Fruit fly (Drosophila melanogaster): Measurements from ENCODE around the gene gpp.
A peak's percentile ranks its signal among the peaks of the same experiment; 100 is the strongest.

gpp gene

dm6 chr3R:6396613-6397012, 10.0 kb upstream of the gpp start:
- no peak for TF ChIP-seq noc (tag; optimal IDR thresholded peaks at IDR 0.05)

- peak; percentile 77 for TF ChIP-seq noc (tag; optimal IDR thresholded peaks at IDR 0.05)
Observed at dm6 chr3R:6397611-6398092, 9.0 kb upstream of the gpp start.

- peak; percentile 45 for TF ChIP-seq noc (tag; optimal IDR thresholded peaks at IDR 0.05)
Observed at dm6 chr3R:6399289-6399688, 7.4 kb upstream of the gpp start.

dm6 chr3R:6399752-6400151, 6.9 kb upstream of the gpp start:
- TF ChIP-seq noc (tag; optimal IDR thresholded peaks at IDR 0.05), result no peak

DNA sequence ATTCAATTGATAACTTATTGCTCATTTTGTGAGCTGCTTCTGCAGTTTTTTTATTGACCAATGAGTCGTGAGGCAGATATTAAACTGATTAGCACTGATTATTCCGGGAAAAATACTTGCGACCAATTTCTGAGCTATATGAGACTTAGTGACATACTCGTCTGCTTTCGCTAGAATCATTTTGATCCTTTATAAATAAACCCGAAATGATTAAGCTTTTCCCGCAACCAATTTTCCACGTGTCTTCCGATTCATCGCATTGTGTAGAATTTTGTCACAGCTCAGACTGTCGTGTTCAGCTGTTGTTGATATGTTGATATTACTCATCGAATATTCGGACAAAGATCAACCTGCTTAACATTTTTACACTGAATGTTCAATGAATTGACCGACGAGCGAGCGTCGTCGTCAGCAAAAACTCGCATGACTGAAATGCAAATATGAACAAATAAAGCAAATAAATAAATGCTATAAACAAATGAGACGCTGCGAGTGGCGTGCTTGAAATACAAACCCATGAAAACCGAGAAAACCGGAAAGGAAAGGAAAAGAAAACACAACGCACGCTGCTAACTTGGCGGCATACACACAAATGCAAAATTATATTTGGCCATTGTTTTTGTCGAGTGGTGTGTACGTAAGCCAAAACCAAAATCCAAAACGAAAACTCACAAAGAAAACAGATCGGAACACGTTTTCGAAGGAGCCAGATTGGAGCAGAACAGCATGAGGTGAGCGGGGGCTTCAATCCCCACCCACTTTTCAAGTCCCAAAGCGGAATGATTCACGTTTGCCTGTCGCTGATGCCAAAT, 5.7 kb upstream of the gpp start:
- TF ChIP-seq noc (tag; optimal IDR thresholded peaks at IDR 0.05), result no peak

DNA sequence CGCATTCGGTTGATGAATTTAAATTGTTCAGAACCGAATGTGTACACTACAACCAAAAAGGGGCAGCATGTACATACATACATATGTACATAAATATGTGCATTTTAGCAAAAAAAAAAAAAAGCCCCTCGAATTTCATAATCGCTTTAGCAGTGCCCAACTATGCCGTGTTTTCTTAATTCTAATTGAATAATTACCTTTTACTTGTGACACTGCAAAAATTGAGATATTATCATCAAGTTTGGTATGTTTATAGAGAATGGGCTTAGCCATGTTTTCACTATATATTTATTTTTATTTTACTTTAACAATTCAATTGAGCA, 5.2 kb upstream of the gpp start:
- TF ChIP-seq noc (tag; optimal IDR thresholded peaks at IDR 0.05), result no peak

DNA sequence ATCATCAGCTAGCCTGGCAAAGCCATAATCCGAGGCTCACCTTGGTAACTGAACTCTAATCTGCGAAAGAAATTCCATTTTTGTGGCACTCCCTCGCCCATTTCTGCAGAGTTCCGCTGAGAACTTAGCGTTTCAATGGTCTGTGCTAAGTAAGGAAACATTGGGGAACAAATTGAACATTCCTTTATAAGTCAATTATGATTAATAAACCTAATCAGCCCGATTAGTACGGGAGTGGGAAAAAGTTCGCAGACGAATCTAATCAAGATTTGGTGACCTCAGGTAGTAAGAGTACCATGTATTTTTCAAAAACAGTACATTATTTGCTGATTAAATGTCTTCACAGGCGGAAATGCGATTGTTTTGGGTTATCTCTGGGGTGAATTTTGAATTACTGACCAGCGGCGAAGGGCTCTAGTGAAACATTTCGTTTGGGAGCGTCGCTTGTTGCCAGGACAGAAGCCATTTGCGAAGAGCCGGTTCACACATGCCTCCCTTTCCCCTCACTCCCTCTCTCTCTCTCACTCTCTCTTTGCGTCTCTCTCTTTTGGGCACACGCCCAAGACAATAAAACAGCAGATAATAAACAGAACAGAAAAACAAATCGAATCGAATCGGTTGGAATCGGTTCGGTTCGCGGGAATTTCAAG, 4.0 kb upstream of the gpp start:
- peak; percentile 77 for TF ChIP-seq noc (tag; optimal IDR thresholded peaks at IDR 0.05)

- no peak for TF ChIP-seq noc (tag; optimal IDR thresholded peaks at IDR 0.05)
Observed at dm6 chr3R:6403674-6404073, 3.0 kb upstream of the gpp start.

DNA sequence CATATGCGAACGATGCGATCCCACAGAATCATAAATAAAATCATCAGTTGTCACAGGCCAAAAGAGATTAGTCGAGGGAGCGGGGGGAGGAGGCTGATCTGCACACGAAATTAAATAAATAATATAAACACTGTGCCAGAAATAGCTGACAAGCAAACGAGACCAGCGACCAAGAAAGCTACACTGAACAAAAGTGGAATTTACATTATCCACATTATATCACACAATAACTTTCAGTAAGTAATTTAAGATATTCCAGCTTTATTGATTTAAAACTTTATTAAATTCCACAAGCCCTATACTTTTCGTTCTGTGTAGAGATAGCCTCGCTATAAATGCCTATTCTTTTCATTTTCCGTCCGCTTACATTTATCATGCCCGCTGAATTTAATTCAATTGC, 2.5 kb upstream of the gpp start:
- TF ChIP-seq noc (tag; optimal IDR thresholded peaks at IDR 0.05), result peak; percentile 51

dm6 chr3R:6405239-6405638, 1.4 kb upstream of the gpp start:
- TF ChIP-seq noc (tag; optimal IDR thresholded peaks at IDR 0.05), result no peak

dm6 chr3R:6405674-6406565, 735 bp upstream of the gpp start, which contains the start of gene Dmtn:
Gene Dmtn (minus strand): TSS chr3R:6405895.
- TF ChIP-seq noc (tag; optimal IDR thresholded peaks at IDR 0.05), result peak; percentile 20

DNA sequence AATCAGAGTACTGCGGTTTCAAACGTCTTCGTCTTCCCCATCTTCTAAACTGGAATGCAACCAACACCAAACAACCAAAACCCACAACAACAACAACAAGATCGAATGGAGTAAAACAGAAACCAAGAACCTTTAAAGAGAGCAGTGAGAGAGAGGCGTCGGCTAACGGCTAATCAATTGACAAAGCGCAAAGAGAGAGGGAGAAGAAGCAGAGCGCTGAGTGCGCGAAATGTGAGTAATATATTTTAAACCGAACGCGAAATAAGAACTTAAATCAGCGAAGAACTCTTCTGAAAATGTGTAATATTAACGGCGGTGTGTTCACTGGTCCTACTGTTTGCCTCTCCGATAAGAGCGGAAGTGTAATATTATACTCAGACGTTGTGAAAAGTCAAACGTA, 889 bp downstream of the gpp start:
- no peak for TF ChIP-seq noc (tag; optimal IDR thresholded peaks at IDR 0.05)

DNA sequence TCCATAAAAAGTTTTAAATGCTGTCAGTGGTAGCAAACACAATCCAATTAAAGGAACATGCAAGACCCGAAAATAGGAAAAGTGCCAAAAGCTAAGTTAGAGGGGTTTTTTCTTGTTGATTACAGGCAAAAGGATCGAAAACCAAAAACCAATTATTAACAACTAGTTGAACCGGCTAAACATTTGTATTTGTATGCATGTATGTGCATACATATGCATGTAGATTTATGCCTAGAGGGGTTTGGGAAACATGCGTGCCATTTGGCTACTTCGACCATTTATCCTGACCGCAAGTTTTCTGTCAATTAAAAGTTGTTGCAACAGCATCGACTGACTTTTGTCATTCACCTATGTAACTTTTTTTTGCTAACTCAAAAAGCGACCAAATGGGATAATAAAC, 1.8 kb downstream of the gpp start:
- no peak for TF ChIP-seq noc (tag; optimal IDR thresholded peaks at IDR 0.05)

DNA sequence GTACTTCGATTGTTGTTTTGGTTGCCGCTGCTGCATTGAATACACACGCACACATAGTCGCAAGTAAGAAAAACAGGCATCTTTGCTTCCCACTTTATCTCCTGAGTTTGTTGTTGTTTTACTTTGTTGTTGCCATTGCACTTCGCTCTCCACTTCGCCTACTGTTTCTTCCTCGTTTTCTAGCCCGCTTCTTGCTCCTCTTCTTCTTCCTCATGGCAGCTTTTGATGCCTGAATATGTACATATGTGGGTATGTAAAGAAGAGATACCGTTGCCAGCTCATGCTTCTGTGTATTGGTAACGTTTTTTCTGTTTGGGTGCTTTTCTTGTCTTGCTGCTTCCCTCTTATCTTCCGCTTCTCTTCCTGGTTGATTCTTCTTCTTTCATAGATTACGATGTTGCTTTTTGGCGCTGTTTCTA, 2.5 kb downstream of the gpp start:
- no peak for TF ChIP-seq noc (tag; optimal IDR thresholded peaks at IDR 0.05)

DNA sequence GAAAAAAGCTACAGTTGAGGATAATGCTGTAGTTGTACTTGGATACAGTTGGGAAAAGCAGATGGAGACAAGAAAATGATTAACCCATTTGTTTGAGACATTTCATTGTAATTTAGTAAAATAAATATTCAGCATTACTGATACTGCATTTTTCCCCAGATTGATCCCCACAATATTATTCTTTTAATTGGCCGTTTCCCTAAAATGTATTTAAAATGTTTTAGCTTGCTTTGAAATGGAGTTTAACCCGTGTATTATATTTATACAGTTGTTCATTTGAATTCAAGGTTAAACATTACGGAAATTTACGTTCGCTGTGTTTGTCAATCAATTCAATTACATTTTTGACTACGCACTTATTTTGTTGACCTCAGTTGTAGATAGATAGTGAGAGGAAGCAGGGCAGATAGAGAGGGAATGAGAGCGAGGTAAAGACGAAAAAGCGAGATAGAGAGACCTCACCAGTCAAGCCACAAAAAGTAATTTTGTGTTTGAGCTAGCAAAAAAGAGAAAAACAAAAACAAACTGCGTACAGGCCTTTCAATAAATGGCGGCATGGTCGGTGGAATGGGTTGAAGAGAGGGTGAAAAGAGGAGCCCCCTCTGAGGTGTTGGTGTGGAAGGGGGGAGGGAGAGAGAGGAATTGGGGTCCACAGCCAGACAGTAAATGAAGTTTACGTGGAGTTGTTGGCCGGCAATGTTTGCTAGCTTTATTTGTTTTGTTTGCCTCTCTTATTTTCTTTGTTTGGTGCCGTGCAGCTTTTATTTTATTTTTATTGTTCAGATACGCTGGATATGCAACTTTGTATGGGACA, 4.0 kb downstream of the gpp start:
- TF ChIP-seq noc (tag; optimal IDR thresholded peaks at IDR 0.05), result peak; percentile 97

Measured in whole organism, larva.